Fruit fly (Drosophila melanogaster) S2 (cell line): ENCODE data around the gene CG10584.

Source experiments
- CG8478 ChIP-seq: fragments of >200 bp; optimal IDR thresholded peaks from 2 replicates; lab custom pipeline; 2018
- CTCF ChIP-seq, 2 experiments: fragments of >200 bp; optimal IDR thresholded peaks; 2 replicates each; lab custom pipeline; 2018

- TF ChIP-seq CG8478: no peak
- TF ChIP-seq CTCF (optimal IDR thresholded peaks at IDR 0.05; lab: Kevin White, UChicago): no peak
Observed at dm6 chr3L:21037404-21037803, 6.2 kb upstream of the CG10584 start.
